Fruit fly (Drosophila melanogaster) whole organism, embryonic: ENCODE measurements around the gene Sec61alpha.

ENCODE experiments used
- ATbp ChIP-seq: fragments of 200-800 bp; sonication (Bioruptor generic); optimal IDR thresholded peaks from 2 replicates; lab custom pipeline; 2017; ENCODE audit warnings: missing biosample characterization, mild to moderate bottlenecking, missing genetic modification characterization, missing genetic modification reagents
- Atf6 ChIP-seq: fragments of 200-800 bp; sonication (Bioruptor generic); IDR thresholded peaks from 2 replicates; pipeline ENCODE4 v1.3.6; 2022; ENCODE audit warnings: missing biosample characterization, missing genetic modification characterization
- CG10654 ChIP-seq: fragments of 200-800 bp; sonication (Bioruptor generic); optimal IDR thresholded peaks from 2 replicates; lab custom pipeline; 2016; ENCODE audit warnings: missing biosample characterization, missing genetic modification characterization
- CG11093 ChIP-seq: fragments of 200-800 bp; sonication (Bioruptor generic); IDR thresholded peaks from 3 replicates; pipeline ENCODE4 v1.3.6; 2022; ENCODE audit warnings: missing biosample characterization, missing genetic modification characterization
- CG12391 ChIP-seq: fragments of 200-800 bp; sonication (Bioruptor generic); optimal IDR thresholded peaks from 3 replicates; lab custom pipeline; 2018; ENCODE audit warnings: missing biosample characterization, mild to moderate bottlenecking, missing genetic modification characterization, moderate library complexity
- CG1602 ChIP-seq: fragments of 200-800 bp; sonication (Bioruptor generic); optimal IDR thresholded peaks from 3 replicates; lab custom pipeline; 2016; ENCODE audit warnings: missing biosample characterization, missing genetic modification characterization
- CG2678 ChIP-seq: fragments of 200-800 bp; sonication (Bioruptor generic); optimal IDR thresholded peaks from 3 replicates; lab custom pipeline; 2019; ENCODE audit warnings: missing biosample characterization, mild to moderate bottlenecking, missing genetic modification characterization, moderate library complexity
- CG2889 ChIP-seq: fragments of 200-800 bp; sonication (Bioruptor generic); IDR thresholded peaks from 3 replicates; pipeline ENCODE4 v1.3.6; 2022; ENCODE audit warnings: missing biosample characterization, missing genetic modification characterization
- CG3726 ChIP-seq: fragments of 200-800 bp; sonication (Bioruptor generic); IDR thresholded peaks from 3 replicates; pipeline ENCODE4, ENCODE4 v1.3.6; 2022; ENCODE audit warnings: missing biosample characterization, missing genetic modification characterization
- CG4424 ChIP-seq: fragments of 200-800 bp; sonication (Bioruptor generic); optimal IDR thresholded peaks from 3 replicates; lab custom pipeline; 2016; ENCODE audit warnings: missing biosample characterization, missing genetic modification characterization
- CG7928 ChIP-seq: fragments of 200-800 bp; sonication (Bioruptor generic); optimal IDR thresholded peaks from 2 replicates; lab custom pipeline; 2017; ENCODE audit warnings: missing biosample characterization, mild to moderate bottlenecking, missing genetic modification characterization
- CG8281 ChIP-seq: fragments of 200-800 bp; sonication (Bioruptor generic); optimal IDR thresholded peaks from 2 replicates; lab custom pipeline; 2018; ENCODE audit warnings: missing biosample characterization, mild to moderate bottlenecking, missing genetic modification characterization, moderate library complexity
- CG8944 ChIP-seq: fragments of 200-800 bp; sonication (Bioruptor generic); optimal IDR thresholded peaks from 3 replicates; lab custom pipeline; 2016; ENCODE audit warnings: missing biosample characterization, missing genetic modification characterization
- CG9817 ChIP-seq: fragments of 200-800 bp; sonication (Bioruptor generic); optimal IDR thresholded peaks from 2 replicates; lab custom pipeline; 2018; ENCODE audit warnings: missing biosample characterization, mild to moderate bottlenecking, missing genetic modification characterization, moderate library complexity
- CG9876 ChIP-seq: fragments of 200-800 bp; sonication (Bioruptor generic); optimal IDR thresholded peaks from 2 replicates; lab custom pipeline; 2016; ENCODE audit warnings: missing biosample characterization, missing genetic modification characterization
- D ChIP-seq, 2 experiments: fragments of 200-800 bp in 1 of 2; fragments of >200 bp in 1 of 2; sonication (Bioruptor generic) in 1 of 2; optimal IDR thresholded peaks; 2 replicates in 1 of 2; 3 replicates in 1 of 2; lab custom pipeline; 2017; ENCODE audit warnings: mild to moderate bottlenecking in 1 of 2, missing biosample characterization in 1 of 2, missing genetic modification characterization in 1 of 2, missing genetic modification reagents in 1 of 2
- D19B ChIP-seq: fragments of 200-800 bp; sonication (Bioruptor generic); optimal IDR thresholded peaks from 2 replicates; lab custom pipeline; 2017; ENCODE audit warnings: missing biosample characterization, mild to moderate bottlenecking, missing genetic modification characterization
- Deaf1 ChIP-seq: fragments of 200-800 bp; optimal IDR thresholded peaks from 3 replicates; lab custom pipeline; 2019; ENCODE audit warnings: missing biosample characterization, mild to moderate bottlenecking, missing genetic modification characterization, moderate library complexity
- Dip3 ChIP-seq: fragments of 200-800 bp; sonication (Bioruptor generic); optimal IDR thresholded peaks from 3 replicates; lab custom pipeline; 2016; ENCODE audit warnings: missing biosample characterization, missing genetic modification characterization
- ERR ChIP-seq: fragments of 200-800 bp; sonication (Bioruptor generic); optimal IDR thresholded peaks from 2 replicates; lab custom pipeline; 2016; ENCODE audit warnings: missing biosample characterization, missing genetic modification characterization
- Hsf ChIP-seq: fragments of 200-800 bp; sonication (Bioruptor generic); optimal IDR thresholded peaks from 3 replicates; lab custom pipeline; 2016; ENCODE audit warnings: missing biosample characterization, missing genetic modification characterization
- Jarid2 ChIP-seq: fragments of 200-800 bp; sonication (Bioruptor generic); optimal IDR thresholded peaks from 3 replicates; lab custom pipeline; 2017; ENCODE audit warnings: mild to moderate bottlenecking, missing biosample characterization, missing genetic modification reagents, missing genetic modification characterization
- NC2α ChIP-seq: fragments of 200-800 bp; sonication (Bioruptor generic); optimal IDR thresholded peaks from 2 replicates; lab custom pipeline; 2016; ENCODE audit warnings: missing biosample characterization, missing genetic modification characterization
- Ptx1 ChIP-seq: fragments of 200-800 bp; sonication (Bioruptor generic); IDR thresholded peaks from 2 replicates; pipeline ENCODE4 v1.3.6; 2022; ENCODE audit warnings: missing biosample characterization, missing genetic modification characterization
- Spps ChIP-seq: fragments of 200-800 bp; sonication (Bioruptor generic); optimal IDR thresholded peaks from 2 replicates; lab custom pipeline; 2018; ENCODE audit warnings: missing biosample characterization, mild to moderate bottlenecking, missing genetic modification characterization
- Sry-β ChIP-seq: fragments of 200-800 bp; sonication (Bioruptor generic); optimal IDR thresholded peaks from 2 replicates; lab custom pipeline; 2018; ENCODE audit warnings: missing biosample characterization, mild to moderate bottlenecking, missing genetic modification characterization, moderate library complexity
- ap ChIP-seq: fragments of 200-800 bp; sonication (Bioruptor generic); IDR thresholded peaks from 2 replicates; pipeline ENCODE4 v1.3.6; 2022; ENCODE audit warnings: missing biosample characterization, missing genetic modification characterization
- ase ChIP-seq: fragments of 200-800 bp; sonication (Bioruptor generic); IDR thresholded peaks from 3 replicates; pipeline ENCODE4 v1.3.6; 2022; ENCODE audit warnings: missing biosample characterization, missing genetic modification characterization
- bcd ChIP-seq: fragments of 200-800 bp; sonication (Bioruptor generic); optimal IDR thresholded peaks from 2 replicates; lab custom pipeline; 2017; ENCODE audit warnings: missing biosample characterization, mild to moderate bottlenecking, missing genetic modification characterization
- croc ChIP-seq: fragments of 200-800 bp; sonication (Bioruptor generic); conservative IDR thresholded peaks from 3 replicates; pipeline ENCODE4 v1.3.6; 2022; ENCODE audit warnings: missing biosample characterization, missing genetic modification characterization
- cwo ChIP-seq: fragments of 200-800 bp; sonication (Bioruptor generic); optimal IDR thresholded peaks from 3 replicates; lab custom pipeline; 2017; ENCODE audit warnings: missing biosample characterization, missing genetic modification characterization, mild to moderate bottlenecking, moderate library complexity, missing genetic modification reagents
- dan ChIP-seq: fragments of 200-800 bp; sonication (Bioruptor generic); IDR thresholded peaks from 2 replicates; pipeline ENCODE4 v1.3.6; 2022; ENCODE audit warnings: missing biosample characterization, missing genetic modification characterization
- esg ChIP-seq: fragments of 200-800 bp; sonication (Bioruptor generic); conservative IDR thresholded peaks from 2 replicates; pipeline ENCODE4 v1.3.6; 2022; ENCODE audit warnings: missing biosample characterization, missing genetic modification characterization
- gro ChIP-seq: fragments of 200-800 bp; sonication (Bioruptor generic); optimal IDR thresholded peaks from 2 replicates; lab custom pipeline; 2016; ENCODE audit warnings: missing biosample characterization, missing genetic modification characterization
- jing ChIP-seq: fragments of 200-800 bp; sonication (Bioruptor generic); optimal IDR thresholded peaks from 2 replicates; lab custom pipeline; 2018; ENCODE audit warnings: missing biosample characterization, mild to moderate bottlenecking, missing genetic modification characterization
- kah ChIP-seq: fragments of 200-800 bp; sonication (Bioruptor generic); optimal IDR thresholded peaks from 2 replicates; lab custom pipeline; 2018; ENCODE audit warnings: missing biosample characterization, mild to moderate bottlenecking, missing genetic modification characterization
- maf-S ChIP-seq: fragments of 200-800 bp; sonication (Bioruptor generic); optimal IDR thresholded peaks from 2 replicates; lab custom pipeline; 2016; ENCODE audit warnings: missing biosample characterization, missing genetic modification characterization
- pros ChIP-seq: fragments of 200-800 bp; sonication (Bioruptor generic); optimal IDR thresholded peaks from 3 replicates; lab custom pipeline; 2019; ENCODE audit warnings: missing biosample characterization, mild to moderate bottlenecking, missing genetic modification characterization, moderate library complexity
- run ChIP-seq: fragments of 200-800 bp; sonication (Bioruptor generic); optimal IDR thresholded peaks from 3 replicates; lab custom pipeline; 2018; ENCODE audit warnings: missing biosample characterization, mild to moderate bottlenecking, missing genetic modification characterization
- sim ChIP-seq: fragments of 200-800 bp; sonication (Bioruptor generic); IDR thresholded peaks from 2 replicates; pipeline ENCODE4 v1.3.6; 2022; ENCODE audit warnings: missing biosample characterization, missing genetic modification characterization
- tio ChIP-seq: fragments of 200-800 bp; sonication (Bioruptor generic); optimal IDR thresholded peaks from 2 replicates; lab custom pipeline; 2017; ENCODE audit warnings: missing biosample characterization, missing genetic modification characterization, inconsistent platforms
- tna ChIP-seq: fragments of 200-800 bp; sonication (Bioruptor generic); IDR thresholded peaks from 2 replicates; pipeline ENCODE4 v1.3.6; 2022; ENCODE audit warnings: missing biosample characterization, missing genetic modification characterization; ENCODE audit not compliant: partially characterized antibody
- toy ChIP-seq: fragments of 200-800 bp; sonication (Bioruptor generic); IDR thresholded peaks from 2 replicates; pipeline ENCODE4 v1.3.6; 2022; ENCODE audit warnings: missing biosample characterization, missing genetic modification characterization
- ttk ChIP-seq: fragments of 200-800 bp; sonication (Bioruptor generic); IDR thresholded peaks from 2 replicates; pipeline ENCODE4 v2.1.2; 2022; ENCODE audit warnings: missing biosample characterization, missing genetic modification characterization
- tup ChIP-seq: fragments of 200-800 bp; sonication (Bioruptor generic); optimal IDR thresholded peaks from 2 replicates; lab custom pipeline; 2016; ENCODE audit warnings: missing biosample characterization, mild to moderate bottlenecking, missing genetic modification characterization, moderate library complexity
- twi ChIP-seq: fragments of 200-800 bp; optimal IDR thresholded peaks from 2 replicates; lab custom pipeline; 2019; ENCODE audit warnings: missing biosample characterization, mild to moderate bottlenecking, missing genetic modification characterization, moderate library complexity
- vfl ChIP-seq: fragments of 200-800 bp; sonication (Bioruptor generic); optimal IDR thresholded peaks from 2 replicates; lab custom pipeline; 2016; ENCODE audit warnings: missing biosample characterization, missing genetic modification characterization
- wdn ChIP-seq: fragments of 200-800 bp; sonication (Bioruptor generic); IDR thresholded peaks from 2 replicates; pipeline ENCODE4 v1.3.6; 2022; ENCODE audit warnings: missing biosample characterization, missing genetic modification characterization
- zfh1 ChIP-seq: fragments of 200-800 bp; sonication (Bioruptor generic); IDR thresholded peaks from 3 replicates; pipeline ENCODE4 v1.3.6; 2022; ENCODE audit warnings: missing biosample characterization, missing genetic modification characterization

The Sec61alpha gene

dm6 chr2L:6455955-6456599 is 24.3 kb downstream of the Sec61alpha start, which contains the start of gene frj (continued):
- no peak for TF ChIP-seq Sry-β (GFP tag; lab: Kevin White, UChicago)
- peak; percentile 79 for TF ChIP-seq Hsf (GFP tag; lab: Kevin White, UChicago)
- TF ChIP-seq CG9876 (GFP tag; lab: Kevin White, UChicago) = peak; percentile 81
- peak; percentile 62 for TF ChIP-seq gro (GFP tag; lab: Kevin White, UChicago)
- TF ChIP-seq pros (GFP tag; lab: Kevin White, UChicago) = no peak
- no peak for TF ChIP-seq vfl (GFP tag; lab: Kevin White, UChicago)
- no peak for TF ChIP-seq run (tag; lab: Kevin White, UChicago)
- TF ChIP-seq D (optimal IDR thresholded peaks at IDR 0.05; lab: Kevin White, UChicago) = peak; percentile 29
- peak; percentile 36 for TF ChIP-seq D (GFP tag; optimal IDR thresholded peaks at IDR 0.05; lab: Kevin White, UChicago)
- peak; percentile 79 for TF ChIP-seq maf-S (GFP tag; lab: Kevin White, UChicago)
- TF ChIP-seq jing (GFP tag; lab: Kevin White, UChicago) = no peak
- TF ChIP-seq CG1602 = peak; percentile 66
- TF ChIP-seq wdn (GFP tag; lab: Robert Waterston, UW) = no peak; the same call in 1 of the 2 replicates
- TF ChIP-seq ATbp (GFP tag; lab: Kevin White, UChicago) = peak; percentile 6
- no peak for TF ChIP-seq toy (GFP tag; lab: Robert Waterston, UW)
- TF ChIP-seq Ptx1 = peak; percentile 80
- no peak for TF ChIP-seq sim (GFP tag; lab: Robert Waterston, UW)
- peak; percentile 62 for TF ChIP-seq CG9817 (tag; lab: Kevin White, UChicago)
- TF ChIP-seq CG8944 (GFP tag; lab: Kevin White, UChicago) = peak; percentile 75
- TF ChIP-seq Jarid2 = no peak
- no peak for TF ChIP-seq CG11093 (GFP tag; lab: Robert Waterston, UW)
- peak; percentile 19 for TF ChIP-seq Deaf1
- TF ChIP-seq kah = no peak
- no peak for TF ChIP-seq NC2α
- 0 out of 3 replicates have a peak, but pooled peaks have one; percentile 61 for TF ChIP-seq CG3726 (GFP tag; lab: Robert Waterston, UW)
- peak; percentile 61 for TF ChIP-seq CG2678 (tag; lab: Kevin White, UChicago)
- TF ChIP-seq CG4424 (GFP tag; lab: Kevin White, UChicago) = peak; percentile 66
- TF ChIP-seq zfh1 (GFP tag; lab: Robert Waterston, UW) = peak; percentile 59; the same call in 2 of the 3 replicates
- TF ChIP-seq twi (tag; lab: Kevin White, UChicago) = peak; percentile 40
- TF ChIP-seq CG10654 (GFP tag; lab: Kevin White, UChicago) = peak; percentile 58
- no peak for TF ChIP-seq ERR
- TF ChIP-seq CG7928 = peak; percentile 54
- peak; percentile 4 for TF ChIP-seq D19B (GFP tag; lab: Kevin White, UChicago)
- TF ChIP-seq CG2889 (GFP tag; lab: Robert Waterston, UW) = 0 out of 3 replicates have a peak, but pooled peaks have one; percentile 5
- no peak for TF ChIP-seq cwo (GFP tag; lab: Kevin White, UChicago)
- peak; percentile 24 for TF ChIP-seq CG8281 (tag; lab: Kevin White, UChicago)
- no peak for TF ChIP-seq Spps (tag; lab: Kevin White, UChicago)
- no peak for TF ChIP-seq dan (GFP tag; lab: Robert Waterston, UW)
- TF ChIP-seq Atf6 (GFP tag; lab: Robert Waterston, UW) = 0 out of 2 replicates have a peak, but pooled peaks have one; percentile 8
- TF ChIP-seq tna (GFP tag; lab: Robert Waterston, UW) = no peak
- TF ChIP-seq CG12391 (tag; lab: Kevin White, UChicago) = peak; percentile 73
- TF ChIP-seq croc = peak; percentile 30; the same call in 1 of the 3 replicates
- TF ChIP-seq tup (GFP tag; lab: Kevin White, UChicago) = no peak
- TF ChIP-seq ttk (GFP tag; lab: Robert Waterston, UW) = peak; percentile 51; the same call in 1 of the 2 replicates
- TF ChIP-seq bcd = peak; percentile 68
- TF ChIP-seq esg (GFP tag; lab: Robert Waterston, UW) = peak; percentile 56
- TF ChIP-seq ap (GFP tag; lab: Robert Waterston, UW) = no peak
- peak; percentile 61 for TF ChIP-seq Dip3 (GFP tag; lab: Kevin White, UChicago)
- TF ChIP-seq ase = peak; percentile 69; the same call in 2 of the 3 replicates
- TF ChIP-seq tio (GFP tag; lab: Kevin White, UChicago) = no peak
